Worm (Caenorhabditis elegans): Measurements from ENCODE around the gene F16B4.6.
A peak's percentile ranks its signal among the peaks of the same experiment; 100 is the strongest.

The F16B4.6 gene

DNA sequence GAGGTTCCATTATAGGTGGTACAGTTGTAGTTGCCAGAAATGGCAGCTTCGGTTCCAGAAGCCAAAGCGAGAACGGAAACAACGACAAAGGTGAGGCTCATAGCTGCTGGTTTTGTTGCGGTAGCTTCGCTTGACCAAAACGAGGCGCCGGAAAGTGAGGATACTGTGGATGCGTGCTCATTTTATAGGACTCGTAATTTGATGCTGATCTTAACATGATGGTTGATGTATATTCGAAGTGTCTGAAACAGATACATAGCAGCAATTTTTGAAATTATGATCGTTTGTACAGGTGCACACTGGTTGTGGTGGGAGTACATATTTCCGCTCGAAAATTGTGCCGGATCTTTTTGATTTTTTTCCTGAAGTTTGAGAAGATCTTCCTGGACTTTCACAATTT, 44.1 kb downstream of the F16B4.6 start, which contains the start of gene Y46H3D.8:
Gene Y46H3D.8, minus strand, starts transcription at position 101 of the 400 bp plus-strand sequence.
- TF ChIP-seq nhr-28 (tag; optimal IDR thresholded peaks at IDR 0.05), result no peak
- TF ChIP-seq pqm-1 (tag; optimal IDR thresholded peaks at IDR 0.05), result no peak
- TF ChIP-seq ztf-4 (tag; optimal IDR thresholded peaks at IDR 0.05), result no peak

DNA sequence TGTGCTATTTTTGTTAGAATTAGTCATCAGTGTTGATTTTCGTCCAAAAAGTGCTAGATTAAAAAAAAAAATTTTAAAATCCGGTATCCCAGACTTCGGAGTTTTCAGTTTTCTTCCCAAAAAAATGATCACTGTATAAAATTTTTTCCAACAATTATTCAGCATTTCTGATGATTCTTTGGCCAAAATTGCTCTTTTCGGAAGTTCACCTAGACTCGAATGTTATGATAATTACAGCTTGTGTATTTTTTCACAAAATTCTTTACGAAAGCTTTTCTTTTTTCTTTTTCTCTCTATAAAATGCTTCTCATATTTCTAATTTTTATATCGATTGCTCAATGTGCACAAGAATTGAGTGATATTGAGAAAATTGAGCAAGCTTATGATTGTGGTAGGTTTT, 44.7 kb downstream of the F16B4.6 start, which contains the start of gene irld-17:
Gene irld-17, plus strand, starts transcription at position 301 of the 400 bp plus-strand sequence.
- TF ChIP-seq efl-1 (optimal IDR thresholded peaks at IDR 0.05), result no peak
- TF ChIP-seq efl-1 (GFP tag; optimal IDR thresholded peaks at IDR 0.05 in 1 of 2), result peak in 1 of 2 experiments; percentile 67
- no peak for TF ChIP-seq egl-27 (tag; optimal IDR thresholded peaks at IDR 0.05)

DNA sequence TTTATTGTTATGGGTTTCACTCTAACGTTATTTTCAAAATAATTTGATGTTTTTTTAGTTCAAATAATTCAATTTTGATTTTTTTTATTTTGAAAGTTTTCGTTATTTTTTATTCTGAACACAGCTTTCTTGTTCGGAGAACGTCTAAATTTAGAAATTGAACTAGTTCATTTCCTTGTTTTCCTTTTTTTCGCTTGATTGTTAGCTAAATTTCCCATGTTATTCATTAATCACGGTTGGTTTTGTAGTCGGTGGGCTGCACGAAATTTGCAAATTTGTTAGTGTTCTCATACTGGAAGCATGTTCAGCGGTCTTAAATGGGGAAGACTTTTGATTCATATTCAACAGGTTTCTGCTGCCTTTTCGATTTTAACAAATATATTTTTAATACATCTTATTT, 48.9 kb downstream of the F16B4.6 start, which contains the start of gene str-222:
Gene str-222, plus strand, starts transcription at position 301 of the 400 bp plus-strand sequence.
- TF ChIP-seq irx-1 (tag; optimal IDR thresholded peaks at IDR 0.05), result no peak
- no peak for TF ChIP-seq lin-13 (GFP tag; optimal IDR thresholded peaks at IDR 0.05)
- TF ChIP-seq blmp-1 (tag; optimal IDR thresholded peaks at IDR 0.05), result no peak
- TF ChIP-seq C16A3.4 (tag; optimal IDR thresholded peaks at IDR 0.05), result no peak
- TF ChIP-seq aly-2 (tag; optimal IDR thresholded peaks at IDR 0.05), result no peak
- no peak for TF ChIP-seq sup-37 (GFP tag; optimal IDR thresholded peaks at IDR 0.05)
- TF ChIP-seq hlh-4 (tag; optimal IDR thresholded peaks at IDR 0.05), result no peak

Data from whole organism, L1 larva.